Worm (Caenorhabditis elegans) whole organism, L4/young adult: ENCODE results near the gene srx-112.

Experiments used
- dao-5 ChIP-seq: sonication (generic microtip); optimal IDR thresholded peaks from 2 replicates; lab custom pipeline; 2016; ENCODE audit warnings: missing genotype, missing genetic modification characterization, moderate library complexity, missing compliant biosample characterization
- him-1 ChIP-seq: sonication (generic microtip); optimal IDR thresholded peaks from 2 replicates; lab custom pipeline; 2016; ENCODE audit warnings: missing genotype, missing genetic modification reagents, missing genetic modification characterization, missing compliant biosample characterization

DNA sequence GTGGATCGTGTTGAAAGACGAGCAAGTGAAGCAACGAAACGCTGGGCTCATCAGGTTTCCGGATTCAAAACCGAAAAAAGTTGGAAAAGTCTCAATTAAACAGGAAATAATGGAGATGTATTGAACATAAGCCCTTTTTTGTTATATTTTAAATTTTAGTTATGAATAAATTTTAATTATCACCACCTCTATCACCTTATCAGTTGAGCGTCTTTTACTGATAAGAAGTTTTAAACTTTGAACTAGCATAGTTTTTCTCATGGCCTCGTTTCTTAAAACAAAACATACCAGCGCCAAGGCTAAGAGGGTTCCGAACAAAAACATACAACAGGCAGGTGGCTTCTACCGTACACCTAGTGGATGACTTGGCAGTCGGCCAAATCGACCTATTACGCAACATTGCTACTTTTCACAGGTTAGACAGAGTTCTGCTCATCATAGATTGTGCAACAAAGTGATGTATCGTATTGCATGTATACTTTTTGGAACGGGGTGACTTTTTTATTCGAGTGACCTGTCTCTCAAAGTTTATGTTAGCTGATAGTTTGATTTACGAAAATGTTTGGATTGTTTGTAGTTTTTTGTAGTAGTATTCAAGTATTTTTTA lies 24.1 kb upstream of the srx-112 start:
- TF ChIP-seq him-1 (no peak), dao-5 (tag; lab: Kevin White, UChicago) (no peak)
